Worm (Caenorhabditis elegans): ENCODE results near the gene math-31.

ce11 chrII:1886379-1886778 lies 26.3 kb downstream of the math-31 start, which contains the start of gene math-7:
- TF ChIP-seq pqm-1 (tag; optimal IDR thresholded peaks at IDR 0.05) (no peak), ZK546.5 (tag; optimal IDR thresholded peaks at IDR 0.05) (no peak), nhr-11 (tag; optimal IDR thresholded peaks at IDR 0.05) (no peak), skn-1 (tag; optimal IDR thresholded peaks at IDR 0.05) (no peak), lsy-2 (tag; optimal IDR thresholded peaks at IDR 0.05) (no peak), lir-3 (tag; optimal IDR thresholded peaks at IDR 0.05) (no peak), zag-1 (tag; optimal IDR thresholded peaks at IDR 0.05) (no peak), ztf-7 (tag; optimal IDR thresholded peaks at IDR 0.05) (no peak), F49E8.2 (tag; optimal IDR thresholded peaks at IDR 0.05; ENCODE audit: borderline replicate concordance) (no peak), lin-39 (tag; optimal IDR thresholded peaks at IDR 0.05) (no peak), saeg-2 (GFP tag; IDR thresholded peaks at IDR 0.05) (no peak), daf-12 (tag; optimal IDR thresholded peaks at IDR 0.05) (no peak), spr-3 (GFP tag; optimal IDR thresholded peaks at IDR 0.05) (no peak), nhr-28 (tag; optimal IDR thresholded peaks at IDR 0.05) (no peak)

All from whole organism, L4 larva.